Worm (Caenorhabditis elegans): ENCODE results near the gene F42E11.3.

F42E11.3 gene

DNA sequence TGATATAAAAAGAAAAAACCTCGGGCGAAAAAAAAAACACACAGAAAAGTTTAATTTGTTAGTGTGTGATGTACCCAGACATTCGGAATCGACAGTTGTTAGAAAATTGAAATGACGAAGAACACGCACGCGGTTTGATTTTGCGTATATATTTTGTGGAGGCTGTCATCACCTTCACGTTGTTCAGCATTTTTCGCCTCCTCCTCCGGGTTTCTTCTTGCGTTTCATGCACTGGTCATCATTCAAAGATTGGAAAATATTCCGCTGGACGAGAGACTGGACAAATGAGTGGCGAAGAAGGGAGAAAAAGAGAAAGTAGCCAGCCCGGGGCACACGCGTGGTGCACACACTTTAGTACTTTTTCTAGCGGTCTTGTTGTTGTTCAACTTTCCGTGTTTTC is 30.5 kb downstream of the F42E11.3 start:
- no peak for TF ChIP-seq Y105C5A.15 (GFP tag; IDR thresholded peaks at IDR 0.05)
- TF ChIP-seq mxl-3 (GFP tag; optimal IDR thresholded peaks at IDR 0.05), result peak; percentile 54
- no peak for TF ChIP-seq set-16 (GFP tag; IDR thresholded peaks at IDR 0.05)
- no peak for TF ChIP-seq attf-4 (tag; optimal IDR thresholded peaks at IDR 0.05)
- peak; percentile 42 for TF ChIP-seq hlh-11 (tag; optimal IDR thresholded peaks at IDR 0.05)
- TF ChIP-seq F37D6.2 (tag; optimal IDR thresholded peaks at IDR 0.05), result no peak
- no peak for TF ChIP-seq unc-130 (GFP tag; optimal IDR thresholded peaks at IDR 0.05)
- TF ChIP-seq unc-62 (GFP tag; optimal IDR thresholded peaks at IDR 0.05 in 1 of 2), result peak in 1 of 2 experiments; percentile 98
- no peak for TF ChIP-seq unc-62 (tag; optimal IDR thresholded peaks at IDR 0.05)
- TF ChIP-seq nhr-11 (tag; optimal IDR thresholded peaks at IDR 0.05), result peak; percentile 33
- peak in 1 of 2 experiments; percentile 16 for TF ChIP-seq hif-1 (tag; optimal IDR thresholded peaks at IDR 0.05)
- peak in 1 of 2 experiments; percentile 47 for TF ChIP-seq daf-16 (GFP tag; optimal IDR thresholded peaks at IDR 0.05)
- TF ChIP-seq daf-16 (tag; optimal IDR thresholded peaks at IDR 0.05), result peak; percentile 17
- peak; percentile 48 for TF ChIP-seq hlh-30 (tag; optimal IDR thresholded peaks at IDR 0.05; ENCODE audit: insufficient read depth)
- TF ChIP-seq spr-3 (GFP tag; optimal IDR thresholded peaks at IDR 0.05), result no peak

DNA sequence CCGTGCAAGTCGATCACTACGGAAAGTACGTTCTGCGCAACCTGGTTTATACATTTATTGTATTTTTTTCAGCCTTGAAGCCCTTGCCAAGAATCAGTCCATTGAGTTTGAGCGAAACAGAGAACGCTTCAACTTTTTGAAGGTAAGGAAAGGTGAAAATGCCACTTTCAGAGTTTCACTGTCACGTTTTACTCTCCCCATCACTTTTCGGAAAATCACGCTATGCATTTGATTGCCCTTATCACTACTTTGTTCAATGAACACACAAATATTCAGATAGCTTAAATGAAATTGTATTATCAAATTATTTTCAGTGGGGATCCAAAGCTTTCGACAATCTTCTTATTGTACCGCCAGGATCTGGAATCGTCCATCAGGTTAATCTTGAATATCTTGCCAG is 34.9 kb downstream of the F42E11.3 start:
- TF ChIP-seq dve-1 (tag; optimal IDR thresholded peaks at IDR 0.05; ENCODE audit: insufficient read depth), result peak; percentile 56
- no peak for TF ChIP-seq fkh-10 (GFP tag; optimal IDR thresholded peaks at IDR 0.05)
- TF ChIP-seq spr-3 (GFP tag; optimal IDR thresholded peaks at IDR 0.05), result no peak
- TF ChIP-seq daf-19 (GFP tag; conservative IDR thresholded peaks at IDR 0.05), result no peak
- no peak for TF ChIP-seq snpc-4 (tag; optimal IDR thresholded peaks at IDR 0.05)
- no peak for TF ChIP-seq dpl-1 (GFP tag; optimal IDR thresholded peaks at IDR 0.05)
- no peak for TF ChIP-seq aha-1 (tag)
- no peak for TF ChIP-seq Y48G9A.11 (GFP tag; IDR thresholded peaks at IDR 0.05)
- TF ChIP-seq lin-1 (GFP tag; IDR thresholded peaks at IDR 0.05), result no peak
- TF ChIP-seq ZK337.2 (GFP tag; IDR thresholded peaks at IDR 0.05), result no peak
- TF ChIP-seq mxl-2 (GFP tag; conservative IDR thresholded peaks at IDR 0.05), result no peak
- TF ChIP-seq ceh-44 (GFP tag; IDR thresholded peaks at IDR 0.05), result no peak
- no peak for TF ChIP-seq Y5F2A.4 (GFP tag; optimal IDR thresholded peaks at IDR 0.05)
- peak; percentile 37 for TF ChIP-seq hlh-30 (tag; optimal IDR thresholded peaks at IDR 0.05; ENCODE audit: insufficient read depth)
- no peak for TF ChIP-seq F10B5.3 (tag; optimal IDR thresholded peaks at IDR 0.05)
- TF ChIP-seq hmg-1.1 (GFP tag; IDR thresholded peaks at IDR 0.05), result no peak
- TF ChIP-seq zag-1 (tag; optimal IDR thresholded peaks at IDR 0.05), result no peak
- TF ChIP-seq pqm-1 (tag; optimal IDR thresholded peaks at IDR 0.05), result peak; percentile 40
- peak; percentile 10 for TF ChIP-seq hlh-11 (tag; optimal IDR thresholded peaks at IDR 0.05)
- no peak for TF ChIP-seq nhr-111 (GFP tag; optimal IDR thresholded peaks at IDR 0.05)
- TF ChIP-seq mdl-1 (tag; optimal IDR thresholded peaks at IDR 0.05), result peak in 1 of 2 experiments; percentile 19
- TF ChIP-seq cey-2 (tag; optimal IDR thresholded peaks at IDR 0.05; ENCODE audit: borderline replicate concordance, insufficient read depth), result no peak
- no peak for TF ChIP-seq ztf-7 (tag; optimal IDR thresholded peaks at IDR 0.05)
- no peak for TF ChIP-seq F37D6.2 (tag; optimal IDR thresholded peaks at IDR 0.05)
- no peak for TF ChIP-seq unc-130 (GFP tag; optimal IDR thresholded peaks at IDR 0.05)
- no peak for TF ChIP-seq ceh-28 (tag; optimal IDR thresholded peaks at IDR 0.05)
- no peak for TF ChIP-seq unc-62 (GFP tag; optimal IDR thresholded peaks at IDR 0.05 in 1 of 2)
- no peak for TF ChIP-seq unc-62 (tag; optimal IDR thresholded peaks at IDR 0.05)
- no peak for TF ChIP-seq snpc-1.2 (GFP tag; IDR thresholded peaks at IDR 0.05)
- peak; percentile 63 for TF ChIP-seq nhr-77 (tag; optimal IDR thresholded peaks at IDR 0.05)
- no peak for TF ChIP-seq ceh-82 (tag; optimal IDR thresholded peaks at IDR 0.05)
- no peak for TF ChIP-seq lsy-2 (tag; optimal IDR thresholded peaks at IDR 0.05)
- TF ChIP-seq nhr-28 (tag; optimal IDR thresholded peaks at IDR 0.05), result peak; percentile 78
- TF ChIP-seq daf-16 (GFP tag; optimal IDR thresholded peaks at IDR 0.05), result no peak
- peak; percentile 44 for TF ChIP-seq daf-16 (tag; optimal IDR thresholded peaks at IDR 0.05)
- TF ChIP-seq pha-4 (GFP tag; IDR thresholded peaks at IDR 0.05), result 0 out of 2 replicates have a peak, but pooled peaks have one; percentile 18
- TF ChIP-seq pha-4 (tag; optimal IDR thresholded peaks at IDR 0.05), result no peak
- no peak for TF ChIP-seq nhr-76 (tag; optimal IDR thresholded peaks at IDR 0.05)
- no peak for TF ChIP-seq nhr-102 (tag; optimal IDR thresholded peaks at IDR 0.05)
- no peak for TF ChIP-seq set-16 (GFP tag; IDR thresholded peaks at IDR 0.05)
- TF ChIP-seq dmd-6 (GFP tag; IDR thresholded peaks at IDR 0.05), result 0 out of 2 replicates have a peak, but pooled peaks have one; percentile 10
